Fruit fly (Drosophila melanogaster) whole organism, embryonic: ENCODE data around the gene CG14818.

ENCODE experiments used
- Abd-B ChIP-seq: fragments of 200-800 bp; sonication (Bioruptor generic); optimal IDR thresholded peaks from 2 replicates; lab custom pipeline; 2018; ENCODE audit warnings: missing biosample characterization, mild to moderate bottlenecking, missing genetic modification characterization, moderate library complexity
- Adf1 ChIP-seq: fragments of 200-800 bp; sonication (Bioruptor generic); IDR thresholded peaks from 2 replicates; pipeline ENCODE4 v1.3.6; 2022; ENCODE audit warnings: missing biosample characterization, missing genetic modification characterization
- Asciz ChIP-seq: fragments of 200-800 bp; sonication (Bioruptor generic); optimal IDR thresholded peaks from 2 replicates; lab custom pipeline; 2017; ENCODE audit warnings: missing biosample characterization, mild to moderate bottlenecking, missing genetic modification characterization, missing genetic modification reagents
- CG1024 ChIP-seq: fragments of 200-800 bp; sonication (Bioruptor generic); IDR thresholded peaks from 2 replicates; pipeline ENCODE4 v1.3.6; 2022; ENCODE audit warnings: missing biosample characterization, missing genetic modification characterization
- CG10366 ChIP-seq: fragments of 200-800 bp; sonication (Bioruptor generic); IDR thresholded peaks from 2 replicates; pipeline ENCODE4 v1.3.6; 2022; ENCODE audit warnings: missing biosample characterization, missing genetic modification characterization
- CG10431 ChIP-seq: fragments of 200-800 bp; sonication (Bioruptor generic); optimal IDR thresholded peaks from 3 replicates; lab custom pipeline; 2018; ENCODE audit warnings: missing biosample characterization, mild to moderate bottlenecking, missing genetic modification characterization
- CG10565 ChIP-seq: fragments of 200-800 bp; sonication (Bioruptor generic); optimal IDR thresholded peaks from 3 replicates; lab custom pipeline; 2016; ENCODE audit warnings: missing biosample characterization, mild to moderate bottlenecking, missing genetic modification characterization
- CG10654 ChIP-seq: fragments of 200-800 bp; sonication (Bioruptor generic); optimal IDR thresholded peaks from 2 replicates; lab custom pipeline; 2016; ENCODE audit warnings: missing biosample characterization, missing genetic modification characterization
- CG10979 ChIP-seq: fragments of 200-800 bp; sonication (Bioruptor generic); optimal IDR thresholded peaks from 2 replicates; lab custom pipeline; 2018; ENCODE audit warnings: missing biosample characterization, mild to moderate bottlenecking, missing genetic modification characterization, moderate library complexity
- CG11723 ChIP-seq: fragments of 200-800 bp; sonication (Bioruptor generic); optimal IDR thresholded peaks from 2 replicates; lab custom pipeline; 2017; ENCODE audit warnings: missing biosample characterization, mild to moderate bottlenecking, missing genetic modification characterization
- CG12236 ChIP-seq: fragments of 200-800 bp; sonication (Bioruptor generic); optimal IDR thresholded peaks from 2 replicates; lab custom pipeline; 2016; ENCODE audit warnings: missing biosample characterization, missing genetic modification characterization
- CG13296 ChIP-seq: fragments of 200-800 bp; sonication (Bioruptor generic); optimal IDR thresholded peaks from 3 replicates; lab custom pipeline; 2018; ENCODE audit warnings: missing biosample characterization, mild to moderate bottlenecking, missing genetic modification characterization
- CG13894 ChIP-seq: fragments of 200-800 bp; sonication (Bioruptor generic); optimal IDR thresholded peaks from 3 replicates; lab custom pipeline; 2018; ENCODE audit warnings: missing biosample characterization, mild to moderate bottlenecking, missing genetic modification characterization, moderate library complexity
- CG15073 ChIP-seq: fragments of 200-800 bp; sonication (Bioruptor generic); optimal IDR thresholded peaks from 2 replicates; lab custom pipeline; 2016; ENCODE audit warnings: missing biosample characterization, missing genetic modification characterization
- CG17829 ChIP-seq: fragments of 200-800 bp; optimal IDR thresholded peaks from 2 replicates; lab custom pipeline; 2019; ENCODE audit warnings: missing biosample characterization, mild to moderate bottlenecking, missing genetic modification characterization, moderate library complexity
- CG18599 ChIP-seq: fragments of 200-800 bp; sonication (Bioruptor generic); optimal IDR thresholded peaks from 3 replicates; lab custom pipeline; 2017; ENCODE audit warnings: missing biosample characterization, missing genetic modification characterization, mild to moderate bottlenecking, moderate library complexity, missing genetic modification reagents
- CG2889 ChIP-seq: fragments of 200-800 bp; sonication (Bioruptor generic); IDR thresholded peaks from 3 replicates; pipeline ENCODE4 v1.3.6; 2022; ENCODE audit warnings: missing biosample characterization, missing genetic modification characterization
- CG3281 ChIP-seq: fragments of 200-800 bp; sonication (Bioruptor generic); optimal IDR thresholded peaks from 3 replicates; lab custom pipeline; 2017; ENCODE audit warnings: missing biosample characterization, mild to moderate bottlenecking, missing genetic modification characterization
- CG5180 ChIP-seq: fragments of 200-800 bp; sonication (Bioruptor generic); optimal IDR thresholded peaks from 3 replicates; lab custom pipeline; 2017; ENCODE audit warnings: missing biosample characterization, missing genetic modification characterization, mild to moderate bottlenecking, moderate library complexity, missing genetic modification reagents
- CG6272 ChIP-seq: fragments of 200-800 bp; sonication (Bioruptor generic); IDR thresholded peaks from 2 replicates; pipeline ENCODE4 v1.3.6; 2022; ENCODE audit warnings: missing biosample characterization, missing genetic modification characterization
- CG7963 ChIP-seq: fragments of 200-800 bp; sonication (Bioruptor generic); IDR thresholded peaks from 3 replicates; pipeline ENCODE4 v1.3.6; 2022; ENCODE audit warnings: missing biosample characterization, missing genetic modification characterization; ENCODE audit not compliant: partially characterized antibody
- CG8359 ChIP-seq: fragments of 200-800 bp; sonication (Bioruptor generic); optimal IDR thresholded peaks from 2 replicates; lab custom pipeline; 2017; ENCODE audit warnings: missing biosample characterization, mild to moderate bottlenecking, missing genetic modification characterization, borderline replicate concordance
- Doc2 ChIP-seq: fragments of 200-800 bp; sonication (Bioruptor generic); IDR thresholded peaks from 2 replicates; pipeline ENCODE4 v1.3.6; 2022; ENCODE audit warnings: missing biosample characterization, missing genetic modification characterization
- Dp ChIP-seq: fragments of 200-800 bp; sonication (Bioruptor generic); optimal IDR thresholded peaks from 2 replicates; lab custom pipeline; 2018; ENCODE audit warnings: missing biosample characterization, mild to moderate bottlenecking, missing genetic modification characterization, moderate library complexity
- HmgZ ChIP-seq: fragments of 200-800 bp; sonication (Bioruptor generic); optimal IDR thresholded peaks from 2 replicates; lab custom pipeline; 2018; ENCODE audit warnings: missing biosample characterization, mild to moderate bottlenecking, missing genetic modification characterization
- Hr3 ChIP-seq: fragments of 200-800 bp; sonication (Bioruptor generic); optimal IDR thresholded peaks from 3 replicates; lab custom pipeline; 2016; ENCODE audit warnings: missing biosample characterization, missing genetic modification characterization
- Pdp1 ChIP-seq, 2 experiments: fragments of 200-800 bp; sonication (Bioruptor generic); optimal IDR thresholded peaks; 3 replicates each; lab custom pipeline; 2016; ENCODE audit warnings: missing biosample characterization in 2 of 2, missing genetic modification characterization in 2 of 2, mild to moderate bottlenecking in 1 of 2, moderate library complexity in 1 of 2
- TFAM ChIP-seq: fragments of 200-800 bp; sonication (Bioruptor generic); optimal IDR thresholded peaks from 2 replicates; lab custom pipeline; 2017; ENCODE audit warnings: missing biosample characterization, missing genetic modification characterization, inconsistent platforms
- Vsx1 ChIP-seq: fragments of 200-800 bp; sonication (Bioruptor generic); optimal IDR thresholded peaks from 2 replicates; lab custom pipeline; 2017; ENCODE audit warnings: missing biosample characterization, mild to moderate bottlenecking, missing genetic modification characterization, missing genetic modification reagents
- al ChIP-seq: fragments of 200-800 bp; sonication (Bioruptor generic); IDR thresholded peaks from 2 replicates; pipeline ENCODE4 v1.3.6; 2022; ENCODE audit warnings: missing biosample characterization, missing genetic modification characterization
- cg ChIP-seq: fragments of 200-800 bp; sonication (Bioruptor generic); optimal IDR thresholded peaks from 3 replicates; lab custom pipeline; 2019; ENCODE audit warnings: missing biosample characterization, mild to moderate bottlenecking, missing genetic modification characterization, moderate library complexity
- disco-r ChIP-seq: fragments of 200-800 bp; sonication (Bioruptor generic); optimal IDR thresholded peaks from 2 replicates; lab custom pipeline; 2016; ENCODE audit warnings: missing biosample characterization, missing genetic modification characterization
- ftz-f1 ChIP-seq: fragments of 200-800 bp; sonication (Bioruptor generic); optimal IDR thresholded peaks from 2 replicates; lab custom pipeline; 2016; ENCODE audit warnings: missing biosample characterization, missing genetic modification characterization
- gce ChIP-seq: fragments of 200-800 bp; sonication (Bioruptor generic); IDR thresholded peaks from 3 replicates; pipeline ENCODE4 v1.3.6; 2022; ENCODE audit warnings: missing biosample characterization, missing genetic modification characterization
- inv ChIP-seq: fragments of 200-800 bp; sonication (Bioruptor generic); IDR thresholded peaks from 2 replicates; pipeline ENCODE4 v1.3.6; 2022; ENCODE audit warnings: missing biosample characterization, missing genetic modification characterization; ENCODE audit not compliant: partially characterized antibody
- kay ChIP-seq: fragments of 200-800 bp; sonication (Bioruptor generic); optimal IDR thresholded peaks from 2 replicates; lab custom pipeline; 2016; ENCODE audit warnings: missing biosample characterization, missing genetic modification characterization
- ken ChIP-seq: fragments of 200-800 bp; sonication (Bioruptor generic); IDR thresholded peaks from 3 replicates; pipeline ENCODE4 v1.3.6; 2022; ENCODE audit warnings: missing biosample characterization, missing genetic modification characterization
- kni ChIP-seq: fragments of 200-800 bp; sonication (Bioruptor generic); optimal IDR thresholded peaks from 3 replicates; lab custom pipeline; 2017; ENCODE audit warnings: mild to moderate bottlenecking, missing biosample characterization, missing genetic modification reagents, missing genetic modification characterization
- lov ChIP-seq, 2 experiments: fragments of 200-800 bp in 1 of 2; fragments of >200 bp in 1 of 2; sonication (Bioruptor generic) in 1 of 2; IDR thresholded peaks in 1 of 2; optimal IDR thresholded peaks in 1 of 2; 2 replicates in 1 of 2; 3 replicates in 1 of 2; pipeline versions ENCODE4 v1.3.6 to Lab custom; 2017 to 2022; ENCODE audit warnings: missing biosample characterization in 1 of 2, missing genetic modification characterization in 1 of 2
- nau ChIP-seq: fragments of 200-800 bp; sonication (Bioruptor generic); optimal IDR thresholded peaks from 3 replicates; lab custom pipeline; 2017; ENCODE audit warnings: missing biosample characterization, mild to moderate bottlenecking, missing genetic modification characterization, missing genetic modification reagents
- nerfin-1 ChIP-seq: fragments of 200-800 bp; sonication (Bioruptor generic); optimal IDR thresholded peaks from 3 replicates; lab custom pipeline; 2019; ENCODE audit warnings: missing biosample characterization, mild to moderate bottlenecking, missing genetic modification characterization, moderate library complexity
- org-1 ChIP-seq: fragments of 200-800 bp; sonication (Bioruptor generic); optimal IDR thresholded peaks from 2 replicates; lab custom pipeline; 2017; ENCODE audit warnings: missing biosample characterization, missing genetic modification characterization
- peb ChIP-seq: fragments of 200-800 bp; sonication (Bioruptor generic); IDR thresholded peaks from 2 replicates; pipeline ENCODE4 v1.3.6; 2022; ENCODE audit warnings: missing biosample characterization, missing genetic modification characterization
- scrt ChIP-seq: fragments of 200-800 bp; sonication (Bioruptor generic); optimal IDR thresholded peaks from 2 replicates; lab custom pipeline; 2018; ENCODE audit warnings: missing biosample characterization, mild to moderate bottlenecking, missing genetic modification characterization, moderate library complexity
- sisA ChIP-seq: fragments of 200-800 bp; sonication (Bioruptor generic); IDR thresholded peaks from 2 replicates; pipeline ENCODE4 v1.3.6; 2022; ENCODE audit warnings: missing biosample characterization, missing genetic modification characterization
- slou ChIP-seq: fragments of 200-800 bp; sonication (Bioruptor generic); optimal IDR thresholded peaks from 3 replicates; lab custom pipeline; 2016; ENCODE audit warnings: missing biosample characterization, missing genetic modification characterization
- trh ChIP-seq: fragments of 200-800 bp; sonication (Bioruptor generic); optimal IDR thresholded peaks from 2 replicates; lab custom pipeline; 2016; ENCODE audit warnings: missing biosample characterization, missing genetic modification characterization
- unpg ChIP-seq: fragments of 200-800 bp; sonication (Bioruptor generic); optimal IDR thresholded peaks from 3 replicates; lab custom pipeline; 2018; ENCODE audit warnings: missing biosample characterization, mild to moderate bottlenecking, missing genetic modification characterization, moderate library complexity

The CG14818 gene

DNA sequence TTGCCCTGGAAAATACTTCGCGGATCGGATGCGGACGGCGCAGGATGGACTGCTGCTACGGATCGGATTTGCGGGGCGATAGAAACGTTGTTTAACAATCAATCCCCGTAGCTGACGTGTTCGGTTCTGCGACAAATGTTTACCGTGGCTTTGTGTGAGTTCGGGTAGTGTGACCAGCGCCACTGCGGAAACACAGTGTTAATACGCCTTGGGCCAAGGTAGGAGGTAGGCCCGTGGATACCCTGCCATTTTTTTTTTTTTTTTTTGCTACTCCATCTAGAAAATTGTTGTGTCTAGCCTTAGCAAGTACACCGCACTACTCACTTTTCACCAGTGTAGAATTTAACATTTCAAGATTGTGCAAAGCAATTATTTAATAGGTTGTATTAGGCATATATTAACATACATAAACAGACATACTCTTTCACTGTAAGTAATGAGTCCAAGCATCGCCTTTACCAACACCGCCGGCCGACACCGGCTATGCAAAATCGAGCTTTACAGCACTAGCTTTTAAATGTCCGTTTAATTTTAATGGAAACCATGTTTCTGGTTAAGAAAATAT is 17.9 kb downstream of the CG14818 start, which contains the start of gene deltaCOP (continued):
- peak; percentile 53 for TF ChIP-seq CG11723 (GFP tag; lab: Kevin White, UChicago)
- peak; percentile 72 for TF ChIP-seq slou
- peak; percentile 78 for TF ChIP-seq kay (GFP tag; lab: Kevin White, UChicago)
- TF ChIP-seq disco-r (GFP tag; lab: Kevin White, UChicago), result peak; percentile 81
- TF ChIP-seq Vsx1 (GFP tag; lab: Kevin White, UChicago), result no peak
- TF ChIP-seq kni, result peak; percentile 32
- no peak for TF ChIP-seq CG7963 (GFP tag; lab: Robert Waterston, UW)
- peak; percentile 79 for TF ChIP-seq HmgZ (tag; lab: Kevin White, UChicago)
- TF ChIP-seq CG15073, result no peak
- peak; percentile 78 for TF ChIP-seq CG10654 (GFP tag; lab: Kevin White, UChicago)
- peak; percentile 26; the same call in 1 of the 2 replicates for TF ChIP-seq peb (GFP tag; lab: Robert Waterston, UW)
- TF ChIP-seq org-1 (GFP tag; lab: Kevin White, UChicago), result peak; percentile 59
- TF ChIP-seq Doc2 (GFP tag; lab: Robert Waterston, UW), result peak; percentile 43; the same call in 1 of the 2 replicates
- TF ChIP-seq trh (GFP tag; lab: Kevin White, UChicago), result peak; percentile 70
- peak; percentile 45 for TF ChIP-seq Adf1 (GFP tag; lab: Robert Waterston, UW)
- TF ChIP-seq CG3281 (GFP tag; lab: Kevin White, UChicago), result peak; percentile 80
- peak; percentile 79 for TF ChIP-seq unpg (GFP tag; lab: Kevin White, UChicago)
- TF ChIP-seq al (GFP tag; lab: Robert Waterston, UW), result peak; percentile 88
- TF ChIP-seq CG10565 (GFP tag; lab: Kevin White, UChicago), result peak; percentile 43
- no peak for TF ChIP-seq scrt (GFP tag; lab: Kevin White, UChicago)
- no peak for TF ChIP-seq lov (optimal IDR thresholded peaks at IDR 0.05; lab: Kevin White, UChicago)
- 0 out of 3 replicates have a peak, but pooled peaks have one; percentile 46 for TF ChIP-seq lov (GFP tag; IDR thresholded peaks at IDR 0.05; lab: Robert Waterston, UW)
- TF ChIP-seq CG1024 (GFP tag; lab: Robert Waterston, UW), result peak; percentile 52; the same call in 1 of the 2 replicates
- TF ChIP-seq CG2889, result peak; percentile 82; the same call in 2 of the 3 replicates
- peak; percentile 64 for TF ChIP-seq CG10979 (tag; lab: Kevin White, UChicago)
- TF ChIP-seq Dp (GFP tag; lab: Kevin White, UChicago), result peak; percentile 45
- no peak for TF ChIP-seq CG5180 (GFP tag; lab: Kevin White, UChicago)
- peak; percentile 70 for TF ChIP-seq CG13894 (tag; lab: Kevin White, UChicago)
- TF ChIP-seq CG10431 (GFP tag; lab: Kevin White, UChicago), result no peak
- TF ChIP-seq CG18599, result no peak
- TF ChIP-seq CG13296 (GFP tag; lab: Kevin White, UChicago), result peak; percentile 72
- TF ChIP-seq gce (GFP tag; lab: Robert Waterston, UW), result 0 out of 3 replicates have a peak, but pooled peaks have one; percentile 37
- peak; percentile 91 for TF ChIP-seq Hr3 (GFP tag; lab: Kevin White, UChicago)
- TF ChIP-seq CG8359, result no peak
- TF ChIP-seq ftz-f1 (GFP tag; lab: Kevin White, UChicago), result peak; percentile 35
- TF ChIP-seq CG6272 (GFP tag; lab: Robert Waterston, UW), result peak; percentile 59
- peak; percentile 85 to 91 for TF ChIP-seq Pdp1 (GFP tag; optimal IDR thresholded peaks at IDR 0.05; lab: Kevin White, UChicago)
- no peak for TF ChIP-seq TFAM
- TF ChIP-seq Abd-B, result peak; percentile 86
- TF ChIP-seq nau (GFP tag; lab: Kevin White, UChicago), result no peak
- TF ChIP-seq sisA (GFP tag; lab: Robert Waterston, UW), result peak; percentile 90
- peak; percentile 82 for TF ChIP-seq CG10366 (GFP tag; lab: Robert Waterston, UW)
- peak; percentile 72 for TF ChIP-seq CG12236
- TF ChIP-seq cg (GFP tag; lab: Kevin White, UChicago), result peak; percentile 65
- TF ChIP-seq nerfin-1 (tag; lab: Kevin White, UChicago), result peak; percentile 11
- peak; percentile 69 for TF ChIP-seq CG17829
- TF ChIP-seq inv (GFP tag; lab: Robert Waterston, UW), result no peak
- peak; percentile 73; the same call in 2 of the 3 replicates for TF ChIP-seq ken (GFP tag; lab: Robert Waterston, UW)
- no peak for TF ChIP-seq Asciz (GFP tag; lab: Kevin White, UChicago)
